Fruit fly (Drosophila melanogaster): ENCODE results near the gene CG4789.

DNA sequence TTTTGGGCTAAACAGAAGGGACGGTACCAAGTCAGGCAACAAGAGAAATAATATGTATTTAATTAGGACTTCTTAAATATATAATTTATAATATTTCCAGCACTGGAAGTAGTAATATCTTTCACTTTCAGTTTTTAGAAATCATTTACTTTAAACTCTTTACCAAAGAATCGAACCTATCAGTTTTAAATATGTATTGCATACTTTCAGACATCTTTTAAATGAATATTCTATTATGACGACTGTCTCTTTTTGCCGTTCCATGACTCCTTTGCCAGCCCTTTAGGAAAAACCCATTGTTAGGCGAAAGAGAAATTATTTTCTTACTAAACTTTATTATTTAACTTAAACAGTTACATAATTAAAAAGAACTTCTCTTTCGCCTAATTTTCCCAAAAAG, 43.1 kb upstream of the CG4789 start:
- no peak for TF ChIP-seq CG1620 (GFP tag; optimal IDR thresholded peaks at IDR 0.05)
- no peak for TF ChIP-seq CG33017 (tag; optimal IDR thresholded peaks at IDR 0.05)
- TF ChIP-seq kay (GFP tag; ENCODE audit: borderline replicate concordance), result no peak
- no peak for TF ChIP-seq toe (GFP tag; optimal IDR thresholded peaks at IDR 0.05)

Data from whole organism, adult.